Fruit fly (Drosophila melanogaster): ENCODE measurements around the gene THADA.
A peak's percentile ranks its signal among the peaks of the same experiment; 100 is the strongest.

THADA gene

DNA sequence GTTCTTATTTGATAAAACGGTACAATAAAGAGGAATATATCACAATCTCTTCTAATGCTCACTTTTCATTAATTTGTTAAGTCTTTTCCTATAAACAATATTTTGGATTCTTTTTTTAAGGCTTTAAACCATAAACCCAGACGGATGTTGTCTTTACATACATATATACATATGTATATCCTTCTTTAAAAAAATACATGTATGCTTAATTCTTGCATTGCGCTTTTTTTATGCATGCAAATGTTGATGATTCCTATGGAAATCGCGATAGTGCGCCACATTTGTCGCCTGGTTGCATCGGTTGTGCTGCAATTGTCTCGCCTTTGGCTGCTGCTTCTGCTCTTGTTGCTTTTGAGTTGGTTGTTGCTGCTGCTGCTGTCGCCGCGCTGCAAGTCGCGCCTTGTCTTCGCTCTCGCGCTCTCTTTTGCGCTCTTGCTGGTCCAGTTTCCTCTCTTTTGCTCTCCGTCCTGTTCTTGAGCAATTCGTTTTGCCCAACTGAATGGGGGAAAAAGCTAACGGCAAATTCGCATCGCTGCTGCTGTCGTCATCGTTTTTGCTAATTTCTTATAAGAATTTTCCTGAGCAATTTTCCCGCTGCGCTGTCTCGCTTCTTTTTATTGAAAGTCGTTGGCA, 11.6 kb upstream of the THADA start:
- TF ChIP-seq CG7101 (tag; optimal IDR thresholded peaks at IDR 0.05) (peak; percentile 44), CG7045 (GFP tag; optimal IDR thresholded peaks at IDR 0.05) (peak; percentile 3), CG11617 (GFP tag; optimal IDR thresholded peaks at IDR 0.05) (peak; percentile 48), Clk (GFP tag; optimal IDR thresholded peaks at IDR 0.05) (no peak)

- TF ChIP-seq CG33017 (tag; optimal IDR thresholded peaks at IDR 0.05) (no peak), CG7101 (tag; optimal IDR thresholded peaks at IDR 0.05) (no peak), kay (GFP tag; ENCODE audit: borderline replicate concordance) (no peak), Crg-1 (GFP tag; optimal IDR thresholded peaks at IDR 0.05) (no peak), CG11617 (GFP tag; optimal IDR thresholded peaks at IDR 0.05) (no peak), CG12768 (GFP tag; optimal IDR thresholded peaks at IDR 0.05) (no peak), pad (GFP tag; optimal IDR thresholded peaks at IDR 0.05) (no peak)
Observed at dm6 chrX:19875629-19876028, 10.3 kb upstream of the THADA start.

- TF ChIP-seq CG11617 (GFP tag; optimal IDR thresholded peaks at IDR 0.05) (peak; percentile 93), bab1 (GFP tag; optimal IDR thresholded peaks at IDR 0.05) (no peak), CG1620 (GFP tag; optimal IDR thresholded peaks at IDR 0.05) (peak; percentile 47), CG7101 (tag; optimal IDR thresholded peaks at IDR 0.05) (peak; percentile 89), CG7045 (GFP tag; optimal IDR thresholded peaks at IDR 0.05) (peak; percentile 91), Mnt (GFP tag; optimal IDR thresholded peaks at IDR 0.05) (peak; percentile 61), cnc (optimal IDR thresholded peaks at IDR 0.05) (no peak), CG14711 (tag; optimal IDR thresholded peaks at IDR 0.05) (peak; percentile 73), cic (GFP tag; optimal IDR thresholded peaks at IDR 0.05) (peak; percentile 49), tj (GFP tag; optimal IDR thresholded peaks at IDR 0.05) (peak; percentile 67), Crg-1 (GFP tag; optimal IDR thresholded peaks at IDR 0.05) (peak; percentile 58), Clk (GFP tag; optimal IDR thresholded peaks at IDR 0.05) (peak; percentile 83), CG12768 (GFP tag; optimal IDR thresholded peaks at IDR 0.05) (peak; percentile 91), Hr96 (GFP tag; optimal IDR thresholded peaks at IDR 0.05) (peak; percentile 91), kay (GFP tag; ENCODE audit: borderline replicate concordance) (no peak), toe (GFP tag; optimal IDR thresholded peaks at IDR 0.05) (peak; percentile 78), pad (GFP tag; optimal IDR thresholded peaks at IDR 0.05) (peak; percentile 64), ovo (GFP tag; optimal IDR thresholded peaks at IDR 0.05) (no peak), CG33017 (tag; optimal IDR thresholded peaks at IDR 0.05) (peak; percentile 89), CG5204 (GFP tag; optimal IDR thresholded peaks at IDR 0.05) (peak; percentile 87)
Observed at dm6 chrX:19875059-19875458, 9.7 kb upstream of the THADA start.

DNA sequence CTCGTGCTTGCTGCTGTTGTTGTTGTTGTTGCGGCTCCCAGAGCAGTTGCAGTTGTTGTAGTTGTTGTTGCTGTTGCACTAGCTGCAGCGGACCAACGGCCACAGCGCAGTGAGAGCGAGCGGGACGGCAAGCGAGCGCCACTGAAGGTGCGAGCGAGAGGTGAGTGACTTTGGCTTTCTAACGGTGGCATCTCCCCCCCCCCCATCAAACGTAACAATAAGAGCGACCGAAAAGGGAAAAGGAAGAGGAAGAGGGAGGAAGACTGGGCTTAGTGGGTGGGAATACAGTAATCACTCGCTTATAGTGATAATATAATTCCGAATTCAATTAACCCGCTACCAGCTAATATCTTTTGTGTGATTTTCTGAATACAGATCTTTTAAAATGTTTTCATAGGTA, 1.7 kb upstream of the THADA start:
- TF ChIP-seq pad (GFP tag; optimal IDR thresholded peaks at IDR 0.05) = peak; percentile 84
- no peak for TF ChIP-seq bab1 (GFP tag; optimal IDR thresholded peaks at IDR 0.05)
- TF ChIP-seq ovo (GFP tag; optimal IDR thresholded peaks at IDR 0.05) = peak; percentile 83

dm6 chrX:19866145-19866972, 1.0 kb upstream of the THADA start, which contains the start of gene Hers:
TSS of gene Hers (plus strand) at chrX:19866146.
- TF ChIP-seq tj (GFP tag; optimal IDR thresholded peaks at IDR 0.05) = peak; percentile 28
- TF ChIP-seq cic (GFP tag; optimal IDR thresholded peaks at IDR 0.05) = no peak

DNA sequence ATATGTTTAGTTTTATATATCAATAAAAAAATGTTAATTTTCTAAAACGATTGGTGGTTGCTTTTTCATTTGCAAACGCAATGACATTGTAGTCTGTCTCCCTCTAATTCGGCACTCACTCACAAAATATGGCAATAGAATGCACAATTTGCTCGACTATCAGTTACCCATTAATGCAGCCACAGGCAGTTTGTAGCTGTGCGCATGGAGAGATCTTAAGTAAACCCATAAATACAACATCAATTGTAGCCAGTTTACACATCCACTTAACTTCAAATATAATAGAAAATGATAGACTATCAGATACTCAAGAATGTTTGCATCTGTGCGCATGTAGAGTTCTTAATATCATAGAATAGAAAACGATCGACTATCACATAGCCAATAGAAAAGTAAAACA, 6.0 kb downstream of the THADA start:
- TF ChIP-seq ovo (GFP tag; optimal IDR thresholded peaks at IDR 0.05) (no peak), Clk (GFP tag; optimal IDR thresholded peaks at IDR 0.05) (no peak), bab1 (GFP tag; optimal IDR thresholded peaks at IDR 0.05) (no peak), CG7045 (GFP tag; optimal IDR thresholded peaks at IDR 0.05) (no peak), Crg-1 (GFP tag; optimal IDR thresholded peaks at IDR 0.05) (no peak), cic (GFP tag; optimal IDR thresholded peaks at IDR 0.05) (no peak), CG33017 (tag; optimal IDR thresholded peaks at IDR 0.05) (no peak), toe (GFP tag; optimal IDR thresholded peaks at IDR 0.05) (no peak), pad (GFP tag; optimal IDR thresholded peaks at IDR 0.05) (no peak)

DNA sequence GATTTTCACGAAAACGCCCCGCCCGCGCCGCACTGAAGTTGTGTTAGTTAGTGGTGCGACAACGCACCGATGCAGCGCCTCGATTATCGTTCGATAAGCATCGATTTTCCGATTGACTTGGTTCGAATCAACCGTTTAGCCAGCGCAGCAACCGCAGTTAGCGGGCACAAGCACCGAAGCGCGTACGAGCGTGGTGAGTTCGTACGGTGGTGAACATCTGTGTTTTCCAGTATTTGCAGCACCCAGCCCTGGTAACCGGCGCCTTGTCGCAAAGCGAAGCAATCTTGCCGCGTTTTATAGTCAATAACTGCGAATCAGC, 13.4 kb downstream of the THADA start, which contains the start of the genes pico and Nup205:
pico (minus strand) TSS at position 71 of the 319 bp plus-strand sequence.
Nup205 (plus strand) TSS at position 226 of the 319 bp plus-strand sequence.
- TF ChIP-seq Clk (GFP tag; optimal IDR thresholded peaks at IDR 0.05) = no peak
- no peak for TF ChIP-seq CG33017 (tag; optimal IDR thresholded peaks at IDR 0.05)
- peak; percentile 28 for TF ChIP-seq CG7101 (tag; optimal IDR thresholded peaks at IDR 0.05)
- peak; percentile 44 for TF ChIP-seq CG1620 (GFP tag; optimal IDR thresholded peaks at IDR 0.05)
- TF ChIP-seq Mnt (GFP tag; optimal IDR thresholded peaks at IDR 0.05) = peak; percentile 61
- no peak for TF ChIP-seq ovo (GFP tag; optimal IDR thresholded peaks at IDR 0.05)
- no peak for TF ChIP-seq CG11617 (GFP tag; optimal IDR thresholded peaks at IDR 0.05)
- TF ChIP-seq cic (GFP tag; optimal IDR thresholded peaks at IDR 0.05) = peak; percentile 49
- peak; percentile 66 for TF ChIP-seq tj (GFP tag; optimal IDR thresholded peaks at IDR 0.05)
- TF ChIP-seq Hr96 (GFP tag; optimal IDR thresholded peaks at IDR 0.05) = no peak
- no peak for TF ChIP-seq toe (GFP tag; optimal IDR thresholded peaks at IDR 0.05)
- TF ChIP-seq kay (GFP tag; ENCODE audit: borderline replicate concordance) = no peak
- TF ChIP-seq pad (GFP tag; optimal IDR thresholded peaks at IDR 0.05) = no peak
- no peak for TF ChIP-seq CG12768 (GFP tag; optimal IDR thresholded peaks at IDR 0.05)
- TF ChIP-seq cnc (optimal IDR thresholded peaks at IDR 0.05) = no peak
- no peak for TF ChIP-seq CG7045 (GFP tag; optimal IDR thresholded peaks at IDR 0.05)
- TF ChIP-seq CG14711 (tag; optimal IDR thresholded peaks at IDR 0.05) = no peak
- TF ChIP-seq bab1 (GFP tag; optimal IDR thresholded peaks at IDR 0.05) = peak; percentile 76
- no peak for TF ChIP-seq CG5204 (GFP tag; optimal IDR thresholded peaks at IDR 0.05)
- no peak for TF ChIP-seq Crg-1 (GFP tag; optimal IDR thresholded peaks at IDR 0.05)

Measured in whole organism, adult.